Fruit fly (Drosophila melanogaster) whole organism: Measurements from ENCODE around the gene CG44158.

Experiments used
- Dll ChIP-seq: fragments of >200 bp; optimal IDR thresholded peaks from 2 replicates; lab custom pipeline; 2017
- psq ChIP-seq: fragments of >200 bp; optimal IDR thresholded peaks from 2 replicates; lab custom pipeline; 2017

- TF ChIP-seq Dll (peak; percentile 98), psq (no peak)
Observed at dm6 chr3R:18196991-18197801, 11.4 kb upstream of the CG44158 start.
